Worm (Caenorhabditis elegans) whole organism, L4 larva: ENCODE measurements around the gene F27E5.3.

Experiments used
- ama-1 ChIP-seq: fragments of 150-350 bp; optimal IDR thresholded peaks from 2 replicates; lab custom pipeline; 2014; ENCODE audit warnings: inconsistent platforms, mixed read lengths
- ctbp-1 ChIP-seq: fragments of 200-800 bp; sonication (Bioruptor generic); IDR thresholded peaks from 2 replicates; pipeline ENCODE4 v1.3.6; 2022; ENCODE audit warnings: missing genetic modification reagents, missing genetic modification characterization, missing compliant biosample characterization
- mdl-1 ChIP-seq, 2 experiments: fragments of 150-350 bp in 1 of 2; sonication (generic microtip) in 1 of 2; optimal IDR thresholded peaks; 2 replicates each; lab custom pipeline; 2014 to 2017; ENCODE audit warnings: missing biosample characterization in 2 of 2, missing genetic modification characterization in 2 of 2
- nhr-11 ChIP-seq: fragments of 150-350 bp; optimal IDR thresholded peaks from 2 replicates; lab custom pipeline; 2014; ENCODE audit warnings: missing biosample characterization, missing genetic modification characterization
- spr-1 ChIP-seq: sonication (generic microtip); optimal IDR thresholded peaks from 2 replicates; lab custom pipeline; 2016; ENCODE audit warnings: mild to moderate bottlenecking, missing genetic modification characterization, missing compliant biosample characterization
- unc-130 ChIP-seq: sonication (generic microtip); optimal IDR thresholded peaks from 2 replicates; lab custom pipeline; 2016; ENCODE audit warnings: missing genetic modification reagents, missing genetic modification characterization, missing compliant biosample characterization
- ztf-11 ChIP-seq: fragments of 150-350 bp; optimal IDR thresholded peaks from 2 replicates; lab custom pipeline; 2014; ENCODE audit warnings: missing biosample characterization, missing genetic modification characterization

DNA sequence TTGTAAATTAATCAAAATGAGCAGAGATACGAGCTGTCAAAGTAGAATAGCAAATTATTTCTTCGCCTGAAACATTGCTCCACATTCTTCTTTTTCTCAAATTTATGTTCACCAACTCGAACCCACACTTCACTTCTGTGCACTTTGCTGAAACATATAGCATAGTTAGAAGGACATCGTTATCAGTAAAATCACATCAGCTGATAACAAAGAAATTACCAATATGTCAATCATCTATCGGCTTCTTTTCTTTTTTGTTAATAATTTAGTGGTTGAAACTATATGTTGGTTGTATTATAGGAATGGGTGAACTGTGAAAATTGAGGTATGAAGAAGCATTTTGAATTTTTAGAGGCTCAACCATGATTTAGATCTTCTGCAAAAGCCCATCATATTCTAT lies 48.8 kb downstream of the F27E5.3 start:
- no peak for TF ChIP-seq mdl-1 (tag; optimal IDR thresholded peaks at IDR 0.05; lab: Kevin White, UChicago)
- no peak for TF ChIP-seq ztf-11 (tag; lab: Kevin White, UChicago)
- TF ChIP-seq ctbp-1 (GFP tag; lab: Robert Waterston, UW) = no peak
- TF ChIP-seq nhr-11 = no peak
- no peak for TF ChIP-seq spr-1 (tag; lab: Kevin White, UChicago)
- TF ChIP-seq unc-130 (GFP tag; lab: Kevin White, UChicago) = no peak
- TF ChIP-seq ama-1 = no peak
